Worm (Caenorhabditis elegans) whole organism, early embryonic: Measurements from ENCODE around the gene K08F9.1.

ENCODE experiments used
- B0310.2 ChIP-seq: sonication (generic microtip); optimal IDR thresholded peaks from 2 replicates; lab custom pipeline; 2016; ENCODE audit warnings: mild to moderate bottlenecking, missing genetic modification characterization, missing compliant biosample characterization
- aly-1 ChIP-seq: sonication (generic microtip); optimal IDR thresholded peaks from 2 replicates; lab custom pipeline; 2016; ENCODE audit warnings: missing genetic modification characterization, missing compliant biosample characterization
- ama-1 ChIP-seq: fragments of 150-350 bp; optimal IDR thresholded peaks from 2 replicates; lab custom pipeline; 2014
- ceh-13 ChIP-seq: fragments of 200-800 bp; sonication (Bioruptor generic); optimal IDR thresholded peaks from 2 replicates; lab custom pipeline; 2018; ENCODE audit warnings: mild to moderate bottlenecking, missing genetic modification characterization, missing compliant biosample characterization
- ceh-36 ChIP-seq: sonication (generic microtip); optimal IDR thresholded peaks from 2 replicates; lab custom pipeline; 2016; ENCODE audit warnings: missing genetic modification characterization, inconsistent platforms, missing compliant biosample characterization
- flt-1 ChIP-seq: fragments of 200-800 bp; sonication (Bioruptor generic); IDR thresholded peaks from 2 replicates; pipeline ENCODE4 v1.3.6; 2022; ENCODE audit warnings: missing genetic modification characterization, missing compliant biosample characterization
- pes-1 ChIP-seq: fragments of 200-800 bp; sonication (Bioruptor generic); IDR thresholded peaks from 2 replicates; pipeline ENCODE4 v1.3.6; 2022; ENCODE audit warnings: missing genetic modification reagents, missing genetic modification characterization, missing compliant biosample characterization
- tra-4 ChIP-seq: sonication (generic microtip); optimal IDR thresholded peaks from 2 replicates; lab custom pipeline; 2017; ENCODE audit warnings: missing genetic modification characterization, missing compliant biosample characterization

DNA sequence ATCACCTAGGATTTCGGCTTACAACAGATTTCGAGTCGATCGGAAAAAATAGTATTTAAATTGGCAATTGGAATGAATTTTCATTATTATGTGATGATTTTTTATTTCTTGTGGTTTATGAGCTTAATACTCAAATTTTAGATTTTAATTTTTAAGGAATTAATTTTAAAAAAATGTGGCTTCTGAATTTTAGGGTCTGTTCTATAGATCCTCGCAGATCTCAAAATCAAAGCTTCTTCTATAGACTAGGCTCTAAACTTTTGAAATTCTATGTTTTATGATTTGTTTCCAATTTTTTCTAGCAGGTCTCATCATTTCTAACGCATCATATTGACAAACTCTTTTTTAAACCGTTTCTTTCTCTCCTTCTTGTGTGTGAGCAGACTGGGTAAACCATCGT lies 50.5 kb downstream of the K08F9.1 start, which contains the start of gene txt-12:
- TF ChIP-seq ama-1 (lab: Kevin White, UChicago) (no peak), aly-1 (tag; lab: Kevin White, UChicago) (no peak), pes-1 (no peak), B0310.2 (tag; lab: Kevin White, UChicago) (no peak), ceh-13 (no peak), flt-1 (GFP tag; lab: Robert Waterston, UW) (no peak), ceh-36 (tag; lab: Kevin White, UChicago) (no peak), tra-4 (tag; lab: Kevin White, UChicago) (no peak)
